Fruit fly (Drosophila melanogaster) whole organism, embryonic: Measurements from ENCODE around the gene Polr3E.

Experiments used
- Antp ChIP-seq: fragments of 200-800 bp; sonication (Bioruptor generic); optimal IDR thresholded peaks from 3 replicates; lab custom pipeline; 2016; ENCODE audit warnings: missing biosample characterization, missing genetic modification characterization
- BEAF-32 ChIP-seq: fragments of 200-800 bp; sonication (Bioruptor generic); optimal IDR thresholded peaks from 3 replicates; lab custom pipeline; 2017; ENCODE audit warnings: missing biosample characterization, missing genetic modification characterization, mild to moderate bottlenecking, moderate library complexity, missing genetic modification reagents
- Bteb2 ChIP-seq: fragments of 200-800 bp; sonication (Bioruptor generic); optimal IDR thresholded peaks from 2 replicates; lab custom pipeline; 2016; ENCODE audit warnings: missing biosample characterization, missing genetic modification characterization
- CG10267 ChIP-seq: fragments of 200-800 bp; sonication (Bioruptor generic); optimal IDR thresholded peaks from 2 replicates; lab custom pipeline; 2018; ENCODE audit warnings: missing biosample characterization, mild to moderate bottlenecking, missing genetic modification characterization, moderate library complexity
- CG10565 ChIP-seq: fragments of 200-800 bp; sonication (Bioruptor generic); optimal IDR thresholded peaks from 3 replicates; lab custom pipeline; 2016; ENCODE audit warnings: missing biosample characterization, mild to moderate bottlenecking, missing genetic modification characterization
- CG11398 ChIP-seq: fragments of 200-800 bp; sonication (Bioruptor generic); optimal IDR thresholded peaks from 2 replicates; lab custom pipeline; 2016; ENCODE audit warnings: missing biosample characterization, missing genetic modification characterization
- CG12104 ChIP-seq: fragments of 200-800 bp; sonication (Bioruptor generic); optimal IDR thresholded peaks from 3 replicates; lab custom pipeline; 2016; ENCODE audit warnings: missing biosample characterization, missing genetic modification characterization
- CG12391 ChIP-seq: fragments of 200-800 bp; sonication (Bioruptor generic); optimal IDR thresholded peaks from 3 replicates; lab custom pipeline; 2018; ENCODE audit warnings: missing biosample characterization, mild to moderate bottlenecking, missing genetic modification characterization, moderate library complexity
- CG12769 ChIP-seq: fragments of 200-800 bp; sonication (Bioruptor generic); optimal IDR thresholded peaks from 2 replicates; lab custom pipeline; 2019; ENCODE audit warnings: missing biosample characterization, mild to moderate bottlenecking, missing genetic modification characterization, moderate library complexity
- CG14050 ChIP-seq: fragments of 200-800 bp; sonication (Bioruptor generic); IDR thresholded peaks from 3 replicates; pipeline ENCODE4 v1.3.6; 2022; ENCODE audit warnings: missing biosample characterization, missing genetic modification characterization
- CG14860 ChIP-seq: fragments of 200-800 bp; sonication (Bioruptor generic); IDR thresholded peaks from 3 replicates; pipeline ENCODE4 v1.3.6; 2022; ENCODE audit warnings: missing biosample characterization, missing genetic modification characterization; ENCODE audit not compliant: partially characterized antibody
- CG15073 ChIP-seq: fragments of 200-800 bp; sonication (Bioruptor generic); optimal IDR thresholded peaks from 2 replicates; lab custom pipeline; 2016; ENCODE audit warnings: missing biosample characterization, missing genetic modification characterization
- CG15479 ChIP-seq: fragments of 200-800 bp; sonication (Bioruptor generic); optimal IDR thresholded peaks from 3 replicates; lab custom pipeline; 2019; ENCODE audit warnings: missing biosample characterization, mild to moderate bottlenecking, missing genetic modification characterization, moderate library complexity
- CG2120 ChIP-seq: fragments of 200-800 bp; sonication (Bioruptor generic); optimal IDR thresholded peaks from 3 replicates; lab custom pipeline; 2016; ENCODE audit warnings: missing biosample characterization, missing genetic modification characterization
- CG2889 ChIP-seq: fragments of 200-800 bp; sonication (Bioruptor generic); IDR thresholded peaks from 3 replicates; pipeline ENCODE4 v1.3.6; 2022; ENCODE audit warnings: missing biosample characterization, missing genetic modification characterization
- CG30403 ChIP-seq: fragments of 200-800 bp; sonication (Bioruptor generic); optimal IDR thresholded peaks from 3 replicates; lab custom pipeline; 2016; ENCODE audit warnings: missing biosample characterization, missing genetic modification characterization
- CG34422 ChIP-seq: fragments of 200-800 bp; sonication (Bioruptor generic); IDR thresholded peaks from 3 replicates; pipeline ENCODE4 v1.3.6; 2022; ENCODE audit warnings: missing biosample characterization, missing genetic modification characterization
- CG42726 ChIP-seq: fragments of 200-800 bp; sonication (Bioruptor generic); IDR thresholded peaks from 2 replicates; pipeline ENCODE4 v1.3.6; 2022; ENCODE audit warnings: missing biosample characterization, missing genetic modification characterization; ENCODE audit not compliant: partially characterized antibody
- CG4282 ChIP-seq: fragments of 200-800 bp; sonication (Bioruptor generic); optimal IDR thresholded peaks from 2 replicates; lab custom pipeline; 2016; ENCODE audit warnings: missing biosample characterization, missing genetic modification characterization
- CG7786 ChIP-seq: fragments of 200-800 bp; sonication (Bioruptor generic); optimal IDR thresholded peaks from 2 replicates; lab custom pipeline; 2016; ENCODE audit warnings: missing biosample characterization, missing genetic modification characterization
- CG7987 ChIP-seq: fragments of 200-800 bp; sonication (Bioruptor generic); optimal IDR thresholded peaks from 2 replicates; lab custom pipeline; 2018; ENCODE audit warnings: missing biosample characterization, mild to moderate bottlenecking, missing genetic modification characterization, moderate library complexity
- Dfd ChIP-seq, 2 experiments: fragments of >200 bp; optimal IDR thresholded peaks; 2 replicates each; lab custom pipeline; 2017; ENCODE audit warnings: missing biosample characterization in 2 of 2, missing genetic modification characterization in 2 of 2
- Dip2 ChIP-seq: fragments of 200-800 bp; sonication (Bioruptor generic); IDR thresholded peaks from 2 replicates; pipeline ENCODE4 v1.3.6; 2022; ENCODE audit warnings: missing biosample characterization, missing genetic modification characterization
- Dref ChIP-seq: fragments of 200-800 bp; sonication (Bioruptor generic); IDR thresholded peaks from 2 replicates; pipeline ENCODE4 v1.3.6; 2022; ENCODE audit warnings: missing biosample characterization, missing genetic modification characterization
- HmgD ChIP-seq: fragments of 200-800 bp; sonication (Bioruptor generic); optimal IDR thresholded peaks from 3 replicates; lab custom pipeline; 2016; ENCODE audit warnings: missing biosample characterization, missing genetic modification characterization
- HmgZ ChIP-seq: fragments of 200-800 bp; sonication (Bioruptor generic); optimal IDR thresholded peaks from 2 replicates; lab custom pipeline; 2018; ENCODE audit warnings: missing biosample characterization, mild to moderate bottlenecking, missing genetic modification characterization
- Nf-YC ChIP-seq: fragments of 200-800 bp; optimal IDR thresholded peaks from 3 replicates; lab custom pipeline; 2019; ENCODE audit warnings: missing biosample characterization, mild to moderate bottlenecking, missing genetic modification characterization, moderate library complexity
- Optix ChIP-seq: fragments of 200-800 bp; sonication (Bioruptor generic); IDR thresholded peaks from 3 replicates; pipeline ENCODE4 v1.3.6; 2022; ENCODE audit warnings: missing biosample characterization, missing genetic modification characterization
- Side ChIP-seq: fragments of 200-800 bp; sonication (Bioruptor generic); optimal IDR thresholded peaks from 2 replicates; lab custom pipeline; 2016; ENCODE audit warnings: missing biosample characterization, missing genetic modification characterization
- Sry-δ ChIP-seq: fragments of 200-800 bp; sonication (Bioruptor generic); optimal IDR thresholded peaks from 2 replicates; lab custom pipeline; 2016; ENCODE audit warnings: missing biosample characterization, missing genetic modification characterization
- Tbp ChIP-seq: fragments of >200 bp; optimal IDR thresholded peaks from 2 replicates; lab custom pipeline; 2018; ENCODE audit warnings: missing biosample characterization, missing genetic modification characterization
- YL-1 ChIP-seq: fragments of 200-800 bp; sonication (Bioruptor generic); optimal IDR thresholded peaks from 3 replicates; lab custom pipeline; 2017; ENCODE audit warnings: missing biosample characterization, mild to moderate bottlenecking, missing genetic modification characterization
- al ChIP-seq: fragments of 200-800 bp; sonication (Bioruptor generic); IDR thresholded peaks from 2 replicates; pipeline ENCODE4 v1.3.6; 2022; ENCODE audit warnings: missing biosample characterization, missing genetic modification characterization
- amos ChIP-seq: fragments of 200-800 bp; sonication (Bioruptor generic); IDR thresholded peaks from 2 replicates; pipeline ENCODE4 v1.3.6; 2022; ENCODE audit warnings: missing biosample characterization, missing genetic modification characterization; ENCODE audit not compliant: partially characterized antibody
- caup ChIP-seq: fragments of 200-800 bp; sonication (Bioruptor generic); optimal IDR thresholded peaks from 3 replicates; lab custom pipeline; 2017; ENCODE audit warnings: missing biosample characterization, mild to moderate bottlenecking, missing genetic modification characterization, moderate library complexity; ENCODE audit not compliant: severe bottlenecking
- chinmo ChIP-seq: fragments of 200-800 bp; sonication (Bioruptor generic); IDR thresholded peaks from 4 replicates; pipeline ENCODE4 v1.3.6; 2022; ENCODE audit warnings: missing biosample characterization, missing genetic modification characterization; ENCODE audit not compliant: partially characterized antibody
- chm ChIP-seq: fragments of 200-800 bp; sonication (Bioruptor generic); IDR thresholded peaks from 2 replicates; pipeline ENCODE4 v1.3.6; 2022; ENCODE audit warnings: missing biosample characterization, missing genetic modification characterization
- dimm ChIP-seq: fragments of 200-800 bp; sonication (Bioruptor generic); IDR thresholded peaks from 2 replicates; pipeline ENCODE4 v1.3.6; 2022; ENCODE audit warnings: missing biosample characterization, missing genetic modification characterization
- en ChIP-seq: fragments of 200-800 bp; sonication (Bioruptor generic); optimal IDR thresholded peaks from 2 replicates; lab custom pipeline; 2016; ENCODE audit warnings: missing biosample characterization, missing genetic modification characterization
- ftz-f1 ChIP-seq: fragments of 200-800 bp; sonication (Bioruptor generic); optimal IDR thresholded peaks from 2 replicates; lab custom pipeline; 2016; ENCODE audit warnings: missing biosample characterization, missing genetic modification characterization
- grau ChIP-seq: fragments of 200-800 bp; optimal IDR thresholded peaks from 3 replicates; lab custom pipeline; 2019; ENCODE audit warnings: missing biosample characterization, mild to moderate bottlenecking, missing genetic modification characterization, moderate library complexity
- ham ChIP-seq: fragments of 200-800 bp; sonication (Bioruptor generic); IDR thresholded peaks from 2 replicates; pipeline ENCODE4 v1.3.6; 2022; ENCODE audit warnings: missing biosample characterization, missing genetic modification characterization
- hth ChIP-seq: fragments of >200 bp; optimal IDR thresholded peaks from 2 replicates; lab custom pipeline; 2017; ENCODE audit warnings: inconsistent platforms
- kah ChIP-seq: fragments of 200-800 bp; sonication (Bioruptor generic); optimal IDR thresholded peaks from 2 replicates; lab custom pipeline; 2018; ENCODE audit warnings: missing biosample characterization, mild to moderate bottlenecking, missing genetic modification characterization
- nom ChIP-seq: fragments of 200-800 bp; sonication (Bioruptor generic); optimal IDR thresholded peaks from 2 replicates; lab custom pipeline; 2017; ENCODE audit warnings: missing biosample characterization, missing genetic modification characterization, mild to moderate bottlenecking, moderate library complexity, missing genetic modification reagents
- pum ChIP-seq: fragments of 200-800 bp; sonication (Bioruptor generic); optimal IDR thresholded peaks from 2 replicates; lab custom pipeline; 2016; ENCODE audit warnings: missing biosample characterization, missing genetic modification characterization
- pzg ChIP-seq: fragments of 200-800 bp; sonication (Bioruptor generic); optimal IDR thresholded peaks from 3 replicates; lab custom pipeline; 2018; ENCODE audit warnings: missing biosample characterization, mild to moderate bottlenecking, missing genetic modification characterization, moderate library complexity
- row ChIP-seq: fragments of 200-800 bp; sonication (Bioruptor generic); IDR thresholded peaks from 3 replicates; pipeline ENCODE4 v1.3.6; 2022; ENCODE audit warnings: missing biosample characterization, missing genetic modification characterization
- stwl ChIP-seq: fragments of 200-800 bp; sonication (Bioruptor generic); optimal IDR thresholded peaks from 3 replicates; lab custom pipeline; 2018; ENCODE audit warnings: missing biosample characterization, mild to moderate bottlenecking, missing genetic modification characterization, moderate library complexity
- tap ChIP-seq: fragments of 200-800 bp; optimal IDR thresholded peaks from 3 replicates; lab custom pipeline; 2019; ENCODE audit warnings: missing biosample characterization, mild to moderate bottlenecking, missing genetic modification characterization, moderate library complexity
- zen2 ChIP-seq: fragments of 200-800 bp; sonication (Bioruptor generic); IDR thresholded peaks from 3 replicates; pipeline ENCODE4 v1.3.6; 2022; ENCODE audit warnings: missing biosample characterization, missing genetic modification characterization; ENCODE audit not compliant: partially characterized antibody

Gene Polr3E

dm6 chr3L:21036257-21036957 lies 4.8 kb downstream of the Polr3E start (continued):
- no peak for TF ChIP-seq CG4282 (GFP tag; lab: Kevin White, UChicago)
- TF ChIP-seq CG7987 (GFP tag; lab: Kevin White, UChicago): peak; percentile 23
- no peak for TF ChIP-seq kah (GFP tag; lab: Kevin White, UChicago)
- no peak for TF ChIP-seq CG10267 (tag; lab: Kevin White, UChicago)
- TF ChIP-seq Side (GFP tag; lab: Kevin White, UChicago): no peak
- peak; percentile 82; the same call in 2 of the 4 replicates for TF ChIP-seq chinmo
- TF ChIP-seq chm (GFP tag; lab: Robert Waterston, UW): no peak
- no peak for TF ChIP-seq ham (GFP tag; lab: Robert Waterston, UW)
- no peak for TF ChIP-seq CG11398 (GFP tag; lab: Kevin White, UChicago)
- TF ChIP-seq CG10565: no peak
- peak; percentile 11 for TF ChIP-seq CG12769 (tag; lab: Kevin White, UChicago)
- TF ChIP-seq zen2 (GFP tag; lab: Robert Waterston, UW): no peak
- peak; percentile 98 for TF ChIP-seq CG15479
- TF ChIP-seq Tbp (GFP tag; lab: Kevin White, UChicago): no peak
- TF ChIP-seq Nf-YC (tag; lab: Kevin White, UChicago): no peak
- TF ChIP-seq en (GFP tag; lab: Kevin White, UChicago): no peak
- TF ChIP-seq hth (lab: Kevin White, UChicago): no peak
- TF ChIP-seq Sry-δ (GFP tag; lab: Kevin White, UChicago): no peak
- no peak for TF ChIP-seq Dip2 (GFP tag; lab: Robert Waterston, UW)
- TF ChIP-seq CG12391 (tag; lab: Kevin White, UChicago): no peak
- TF ChIP-seq BEAF-32 (GFP tag; lab: Kevin White, UChicago): no peak
- no peak for TF ChIP-seq al (GFP tag; lab: Robert Waterston, UW)
- no peak for TF ChIP-seq CG30403 (GFP tag; lab: Kevin White, UChicago)
- peak; percentile 30; the same call in 1 of the 2 replicates for TF ChIP-seq amos (GFP tag; lab: Robert Waterston, UW)
- no peak for TF ChIP-seq CG2889 (GFP tag; lab: Robert Waterston, UW)
- no peak for TF ChIP-seq ftz-f1 (GFP tag; lab: Kevin White, UChicago)
- TF ChIP-seq caup: peak; percentile 51
- TF ChIP-seq CG14860 (GFP tag; lab: Robert Waterston, UW): no peak
- no peak for TF ChIP-seq HmgD (GFP tag; lab: Kevin White, UChicago)
- no peak for TF ChIP-seq tap (tag; lab: Kevin White, UChicago)
- no peak for TF ChIP-seq CG7786 (GFP tag; lab: Kevin White, UChicago)
- TF ChIP-seq Bteb2 (GFP tag; lab: Kevin White, UChicago): no peak
- TF ChIP-seq CG14050: no peak
- no peak for TF ChIP-seq stwl (tag; lab: Kevin White, UChicago)
- no peak for TF ChIP-seq pzg (GFP tag; lab: Kevin White, UChicago)
- TF ChIP-seq CG12104 (GFP tag; lab: Kevin White, UChicago): no peak
- no peak for TF ChIP-seq Dfd (GFP tag; optimal IDR thresholded peaks at IDR 0.05; lab: Kevin White, UChicago)
- TF ChIP-seq Dref (GFP tag; lab: Robert Waterston, UW): no peak
- TF ChIP-seq CG2120 (GFP tag; lab: Kevin White, UChicago): no peak
- TF ChIP-seq Optix: no peak
- TF ChIP-seq dimm (GFP tag; lab: Robert Waterston, UW): no peak
- TF ChIP-seq HmgZ (tag; lab: Kevin White, UChicago): no peak
- TF ChIP-seq YL-1 (GFP tag; lab: Kevin White, UChicago): no peak
- no peak for TF ChIP-seq Antp (GFP tag; lab: Kevin White, UChicago)
- no peak for TF ChIP-seq CG42726
- TF ChIP-seq CG34422: no peak
- TF ChIP-seq nom (GFP tag; lab: Kevin White, UChicago): no peak
- no peak for TF ChIP-seq pum (GFP tag; lab: Kevin White, UChicago)
- no peak for TF ChIP-seq grau
- TF ChIP-seq row (GFP tag; lab: Robert Waterston, UW): no peak
- peak; percentile 89 for TF ChIP-seq CG15073
